Worm (Caenorhabditis elegans): ENCODE measurements around the gene W03F8.6.

DNA sequence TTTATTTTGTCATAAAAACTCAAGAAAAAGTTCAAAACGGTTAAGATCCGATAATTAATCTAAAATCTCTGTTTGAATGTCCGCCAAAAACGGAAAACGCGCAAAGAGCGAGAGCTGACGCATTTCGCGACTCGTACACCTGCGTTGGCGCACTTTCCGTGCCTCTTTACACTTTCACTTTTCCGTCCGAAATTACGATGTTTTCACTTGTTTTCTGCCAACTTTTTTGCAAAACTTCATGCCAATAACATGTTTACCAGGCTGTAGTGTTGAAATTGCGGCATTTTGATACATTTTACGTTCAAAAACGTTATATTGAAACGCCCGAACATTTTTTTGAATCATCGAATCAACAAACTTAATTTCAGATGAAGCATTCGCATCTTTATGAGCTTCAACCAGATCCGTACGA lies 2.6 kb downstream of the W03F8.6 start, which contains the start of gene W03F8.4:
- TF ChIP-seq scrt-1 (GFP tag; IDR thresholded peaks at IDR 0.05) (0 out of 2 replicates have a peak, but pooled peaks have one; percentile 30), hmg-4 (GFP tag; optimal IDR thresholded peaks at IDR 0.05) (peak; percentile 49), aly-1 (tag; optimal IDR thresholded peaks at IDR 0.05) (no peak), ama-1 (optimal IDR thresholded peaks at IDR 0.05) (peak; percentile 92), sea-1 (GFP tag; conservative IDR thresholded peaks at IDR 0.05) (peak; percentile 67; the same call in 1 of the 2 replicates), ceh-13 (GFP tag; optimal IDR thresholded peaks at IDR 0.05) (no peak), tbx-37 (GFP tag; conservative IDR thresholded peaks at IDR 0.05) (no peak; the same call in 1 of the 2 replicates), ceh-36 (tag; optimal IDR thresholded peaks at IDR 0.05) (peak; percentile 54)

All from whole organism, early embryonic.